Worm (Caenorhabditis elegans) whole organism, late embryonic: ENCODE data around the gene K06H7.1.

Source experiments
- ceh-18 ChIP-seq: sonication (generic microtip); optimal IDR thresholded peaks from 2 replicates; lab custom pipeline; 2016; ENCODE audit warnings: missing genetic modification characterization, missing compliant biosample characterization
- dve-1 ChIP-seq: sonication (generic microtip); optimal IDR thresholded peaks from 2 replicates; lab custom pipeline; 2017; ENCODE audit warnings: antibody characterized with exemption, mild to moderate bottlenecking, missing genetic modification characterization, missing compliant biosample characterization
- fkh-10 ChIP-seq: fragments of 150-350 bp; optimal IDR thresholded peaks from 2 replicates; lab custom pipeline; 2014; ENCODE audit warnings: missing biosample characterization, missing genetic modification reagents, missing genetic modification characterization
- hlh-13 ChIP-seq: fragments of 200-800 bp; sonication (Bioruptor generic); optimal IDR thresholded peaks from 2 replicates; lab custom pipeline; 2018; ENCODE audit warnings: mild to moderate bottlenecking, missing genetic modification characterization, missing compliant biosample characterization
- zip-5 ChIP-seq: sonication (generic microtip); optimal IDR thresholded peaks from 2 replicates; lab custom pipeline; 2016; ENCODE audit warnings: missing genetic modification characterization, missing compliant biosample characterization

ce11 chrIII:8085355-8085754 is 13.8 kb upstream of the K06H7.1 start, which contains the start of the genes K06H7.7 and grp-1:
- TF ChIP-seq ceh-18 (tag; lab: Kevin White, UChicago): no peak
- TF ChIP-seq fkh-10 (GFP tag; lab: Kevin White, UChicago): no peak
- no peak for TF ChIP-seq hlh-13 (GFP tag; lab: Kevin White, UChicago)
- TF ChIP-seq dve-1: no peak
- no peak for TF ChIP-seq zip-5
